Worm (Caenorhabditis elegans) whole organism, young adult: Measurements from ENCODE around the gene F37C12.18.

Experiments
- C06A6.2 ChIP-seq: fragments of 200-800 bp; sonication (Bioruptor generic); conservative IDR thresholded peaks from 2 replicates; pipeline ENCODE4 v1.3.6; 2022; ENCODE audit warnings: missing genetic modification characterization, missing compliant biosample characterization
- C17E4.6 ChIP-seq: fragments of 200-800 bp; sonication (Bioruptor generic); IDR thresholded peaks from 2 replicates; pipeline ENCODE4 v1.3.6; 2022; ENCODE audit warnings: missing genetic modification reagents, missing genetic modification characterization, missing compliant biosample characterization
- F33H1.4 ChIP-seq: fragments of 200-800 bp; sonication (Bioruptor generic); IDR thresholded peaks from 2 replicates; pipeline ENCODE4 v1.3.6; 2022; ENCODE audit warnings: missing genetic modification reagents, missing genetic modification characterization, missing compliant biosample characterization
- F49E8.2 ChIP-seq: sonication (generic microtip); optimal IDR thresholded peaks from 3 replicates; lab custom pipeline; 2017; ENCODE audit warnings: missing genetic modification characterization, mild to moderate bottlenecking, missing compliant biosample characterization, antibody characterized with exemption, moderate library complexity; ENCODE audit not compliant: insufficient read depth
- F52B5.7 ChIP-seq: sonication (generic microtip); optimal IDR thresholded peaks from 2 replicates; lab custom pipeline; 2016; ENCODE audit warnings: mild to moderate bottlenecking, missing genetic modification characterization, missing compliant biosample characterization
- F55B11.4 ChIP-seq: sonication (generic microtip); optimal IDR thresholded peaks from 2 replicates; lab custom pipeline; 2016; ENCODE audit warnings: missing compliant biosample characterization, missing genetic modification characterization, borderline replicate concordance; ENCODE audit not compliant: insufficient read depth
- Y53F4B.3 ChIP-seq: fragments of 200-800 bp; sonication (Bioruptor generic); IDR thresholded peaks from 2 replicates; pipeline ENCODE4 v1.3.6; 2022; ENCODE audit warnings: missing genetic modification reagents, missing genetic modification characterization, missing compliant biosample characterization
- Y53G8AR.9 ChIP-seq: fragments of 200-800 bp; sonication (Bioruptor generic); conservative IDR thresholded peaks from 2 replicates; pipeline ENCODE4 v1.3.6; 2022; ENCODE audit warnings: missing genetic modification reagents, missing genetic modification characterization, missing compliant biosample characterization
- aptf-2 ChIP-seq: fragments of 200-800 bp; sonication (Bioruptor generic); conservative IDR thresholded peaks from 2 replicates; pipeline ENCODE4 v1.3.6; 2022; ENCODE audit warnings: missing genetic modification reagents, missing genetic modification characterization, missing compliant biosample characterization
- aptf-3 ChIP-seq: fragments of 200-800 bp; sonication (Bioruptor generic); IDR thresholded peaks from 2 replicates; pipeline ENCODE4 v1.3.6; 2022; ENCODE audit warnings: missing genetic modification characterization, missing compliant biosample characterization
- atf-7 ChIP-seq: sonication (generic microtip); optimal IDR thresholded peaks from 2 replicates; lab custom pipeline; 2017; ENCODE audit warnings: mild to moderate bottlenecking, missing genetic modification characterization, missing compliant biosample characterization
- attf-3 ChIP-seq: fragments of 200-800 bp; sonication (Bioruptor generic); conservative IDR thresholded peaks from 2 replicates; pipeline ENCODE4 v1.3.6; 2022; ENCODE audit warnings: missing genetic modification reagents, missing genetic modification characterization, missing compliant biosample characterization
- bed-1 ChIP-seq: fragments of 200-800 bp; sonication (Bioruptor generic); IDR thresholded peaks from 2 replicates; pipeline ENCODE4 v1.3.6; 2022; ENCODE audit warnings: missing genetic modification reagents, missing genetic modification characterization, missing compliant biosample characterization
- bed-2 ChIP-seq: fragments of 200-800 bp; sonication (Bioruptor generic); IDR thresholded peaks from 2 replicates; pipeline ENCODE4 v1.3.6; 2022; ENCODE audit warnings: missing genetic modification reagents, missing genetic modification characterization, missing compliant biosample characterization
- ceh-100 ChIP-seq: fragments of 200-800 bp; sonication (Bioruptor generic); IDR thresholded peaks from 2 replicates; pipeline ENCODE4 v1.3.6; 2022; ENCODE audit warnings: missing genetic modification reagents, missing genetic modification characterization, missing compliant biosample characterization
- ceh-79 ChIP-seq: sonication (generic microtip); optimal IDR thresholded peaks from 2 replicates; lab custom pipeline; 2017; ENCODE audit warnings: mild to moderate bottlenecking, missing genetic modification characterization, missing compliant biosample characterization
- ceh-91 ChIP-seq: fragments of 200-800 bp; sonication (Bioruptor generic); IDR thresholded peaks from 2 replicates; pipeline ENCODE4 v1.3.6; 2022; ENCODE audit warnings: missing genetic modification reagents, missing genetic modification characterization, missing compliant biosample characterization
- egl-18 ChIP-seq: fragments of 200-800 bp; sonication (Bioruptor generic); IDR thresholded peaks from 2 replicates; pipeline ENCODE4 v1.3.6; 2022; ENCODE audit warnings: missing genetic modification reagents, missing genetic modification characterization, missing compliant biosample characterization
- hrde-1 ChIP-seq: sonication (generic microtip); optimal IDR thresholded peaks from 2 replicates; lab custom pipeline; 2016; ENCODE audit warnings: missing genetic modification characterization, mild to moderate bottlenecking, missing compliant biosample characterization, moderate library complexity, missing genotype, missing genetic modification reagents, borderline replicate concordance
- lin-35 ChIP-seq, 3 experiments: fragments of 150-350 bp in 2 of 3; sonication (generic microtip) in 1 of 3; optimal IDR thresholded peaks; 2 replicates each; lab custom pipeline; 2014 to 2018; ENCODE audit warnings: missing biosample characterization in 3 of 3, missing genetic modification characterization in 3 of 3, missing genetic modification reagents in 3 of 3
- lin-54 ChIP-seq: fragments of 200-800 bp; sonication (Bioruptor generic); optimal IDR thresholded peaks from 2 replicates; lab custom pipeline; 2018; ENCODE audit warnings: mild to moderate bottlenecking, missing genetic modification characterization, missing compliant biosample characterization
- lir-1 ChIP-seq: fragments of 200-800 bp; sonication (Bioruptor generic); conservative IDR thresholded peaks from 2 replicates; pipeline ENCODE4 v1.3.6; 2022; ENCODE audit warnings: missing genetic modification reagents, missing genetic modification characterization, missing compliant biosample characterization
- mel-28 ChIP-seq: sonication (generic microtip); optimal IDR thresholded peaks from 2 replicates; lab custom pipeline; 2016; ENCODE audit warnings: borderline replicate concordance, mild to moderate bottlenecking, missing genetic modification characterization, missing compliant biosample characterization
- nfya-2 ChIP-seq: fragments of 200-800 bp; sonication (Bioruptor generic); IDR thresholded peaks from 2 replicates; pipeline ENCODE4 v1.3.6; 2022; ENCODE audit warnings: missing genetic modification reagents, missing genetic modification characterization, missing compliant biosample characterization
- nhr-120 ChIP-seq: fragments of 200-800 bp; sonication (Bioruptor generic); IDR thresholded peaks from 2 replicates; pipeline ENCODE4 v1.3.6; 2022; ENCODE audit warnings: missing genetic modification characterization, missing compliant biosample characterization
- nhr-179 ChIP-seq: sonication (generic microtip); optimal IDR thresholded peaks from 2 replicates; lab custom pipeline; 2016; ENCODE audit warnings: mild to moderate bottlenecking, missing genetic modification characterization, missing compliant biosample characterization
- pha-4 ChIP-seq: fragments of 150-350 bp; sonication (generic microtip); optimal IDR thresholded peaks from 2 replicates; lab custom pipeline; 2014; ENCODE audit warnings: missing biosample characterization, missing genetic modification reagents, missing genetic modification characterization
- rec-8 ChIP-seq, 2 experiments: sonication (generic microtip); optimal IDR thresholded peaks; 2 replicates each; lab custom pipeline; 2016; ENCODE audit warnings: mild to moderate bottlenecking in 2 of 2, missing genetic modification characterization in 2 of 2, missing genetic modification reagents in 2 of 2, missing genotype in 2 of 2, missing biosample characterization in 1 of 2, missing compliant biosample characterization in 1 of 2, moderate library complexity in 1 of 2
- repo-1 ChIP-seq: sonication (generic microtip); optimal IDR thresholded peaks from 2 replicates; lab custom pipeline; 2017; ENCODE audit warnings: mild to moderate bottlenecking, missing genetic modification characterization, missing compliant biosample characterization
- sea-2 ChIP-seq: fragments of 200-800 bp; sonication (Bioruptor generic); IDR thresholded peaks from 2 replicates; pipeline ENCODE4 v1.3.6; 2022; ENCODE audit warnings: missing genetic modification characterization, missing compliant biosample characterization
- snpc-1.1 ChIP-seq: sonication (generic microtip); optimal IDR thresholded peaks from 2 replicates; lab custom pipeline; 2017; ENCODE audit warnings: missing genetic modification characterization, mild to moderate bottlenecking, missing compliant biosample characterization, antibody characterized with exemption, moderate library complexity, missing genotype, missing genetic modification reagents; ENCODE audit not compliant: insufficient read depth
- snpc-3.4 ChIP-seq: sonication (generic microtip); optimal IDR thresholded peaks from 2 replicates; lab custom pipeline; 2017; ENCODE audit warnings: missing genetic modification characterization, mild to moderate bottlenecking, missing compliant biosample characterization, antibody characterized with exemption, moderate library complexity, missing genotype, missing genetic modification reagents
- ztf-22 ChIP-seq: fragments of 200-800 bp; sonication (Bioruptor generic); optimal IDR thresholded peaks from 2 replicates; lab custom pipeline; 2018; ENCODE audit warnings: mild to moderate bottlenecking, missing genetic modification characterization, moderate library complexity, missing compliant biosample characterization
- ztf-28 ChIP-seq: fragments of 200-800 bp; sonication (Bioruptor generic); IDR thresholded peaks from 2 replicates; pipeline ENCODE4 v1.3.6; 2022; ENCODE audit warnings: missing genetic modification reagents, missing genetic modification characterization, missing compliant biosample characterization
- ztf-3 ChIP-seq: fragments of 200-800 bp; sonication (Bioruptor generic); optimal IDR thresholded peaks from 2 replicates; lab custom pipeline; 2018; ENCODE audit warnings: mild to moderate bottlenecking, missing genetic modification characterization, missing compliant biosample characterization
- ztf-6 ChIP-seq: fragments of 200-800 bp; sonication (Bioruptor generic); IDR thresholded peaks from 2 replicates; pipeline ENCODE4 v1.3.6; 2022; ENCODE audit warnings: missing genetic modification reagents, missing genetic modification characterization, missing compliant biosample characterization

F37C12.18 gene

ce11 chrIII:7195325-7195724 is at the start of gene F37C12.18:
Gene F37C12.18 (minus strand): TSS chrIII:7195425.
- TF ChIP-seq mel-28 (tag; lab: Kevin White, UChicago) = no peak
- no peak for TF ChIP-seq hrde-1 (tag; lab: Kevin White, UChicago)
- no peak for TF ChIP-seq lin-35 (GFP tag; optimal IDR thresholded peaks at IDR 0.05; lab: Kevin White, UChicago)
- no peak for TF ChIP-seq ceh-79 (tag; lab: Kevin White, UChicago)
- TF ChIP-seq egl-18 (GFP tag; lab: Robert Waterston, UW) = no peak
- no peak for TF ChIP-seq nhr-120 (GFP tag; lab: Robert Waterston, UW)

ce11 chrIII:7242988-7243387 is 47.8 kb upstream of the F37C12.18 start, which contains the start of gene osm-10:
Gene osm-10 (plus strand): TSS chrIII:7243280.
- TF ChIP-seq sea-2 (GFP tag; lab: Robert Waterston, UW) (no peak), ztf-6 (GFP tag; lab: Robert Waterston, UW) (no peak), nhr-179 (tag; lab: Kevin White, UChicago) (no peak), lin-35 (GFP tag; optimal IDR thresholded peaks at IDR 0.05; lab: Kevin White, UChicago) (no peak), lin-54 (GFP tag; lab: Kevin White, UChicago) (no peak), Y53F4B.3 (GFP tag; lab: Robert Waterston, UW) (no peak), ztf-28 (GFP tag; lab: Robert Waterston, UW) (no peak), ztf-3 (GFP tag; lab: Kevin White, UChicago) (no peak), lir-1 (GFP tag; lab: Robert Waterston, UW) (no peak), C17E4.6 (GFP tag; lab: Robert Waterston, UW) (no peak), bed-1 (GFP tag; lab: Robert Waterston, UW) (no peak), ceh-91 (GFP tag; lab: Robert Waterston, UW) (no peak), aptf-2 (GFP tag; lab: Robert Waterston, UW) (no peak), atf-7 (tag; lab: Kevin White, UChicago) (no peak), aptf-3 (no peak)

ce11 chrIII:7241065-7241464 is 45.8 kb upstream of the F37C12.18 start, which contains the start of gene ztf-31:
Gene ztf-31 (plus strand): TSS chrIII:7241365.
- TF ChIP-seq nhr-179 (tag; lab: Kevin White, UChicago) (no peak), repo-1 (no peak), F55B11.4 (tag; lab: Kevin White, UChicago) (no peak), nfya-2 (GFP tag; lab: Robert Waterston, UW) (no peak), ceh-100 (no peak), pha-4 (tag; lab: Kevin White, UChicago) (no peak), rec-8 (tag; optimal IDR thresholded peaks at IDR 0.05; lab: Kevin White, UChicago) (no peak), ztf-22 (no peak), F33H1.4 (GFP tag; lab: Robert Waterston, UW) (no peak), snpc-3.4 (tag; lab: Kevin White, UChicago) (no peak), C06A6.2 (GFP tag; lab: Robert Waterston, UW) (no peak), F49E8.2 (tag; lab: Kevin White, UChicago) (no peak), aptf-2 (GFP tag; lab: Robert Waterston, UW) (no peak), bed-2 (no peak), attf-3 (GFP tag; lab: Robert Waterston, UW) (no peak), sea-2 (GFP tag; lab: Robert Waterston, UW) (no peak), F52B5.7 (tag; lab: Kevin White, UChicago) (no peak), snpc-1.1 (tag; lab: Kevin White, UChicago) (no peak), Y53G8AR.9 (GFP tag; lab: Robert Waterston, UW) (no peak)
